Worm (Caenorhabditis elegans) whole organism, young adult: ENCODE data around the gene Y57G11B.8.

Experiments
- Y53F4B.3 ChIP-seq: fragments of 200-800 bp; sonication (Bioruptor generic); IDR thresholded peaks from 2 replicates; pipeline ENCODE4 v1.3.6; 2022; ENCODE audit warnings: missing genetic modification reagents, missing genetic modification characterization, missing compliant biosample characterization
- ama-1 ChIP-seq, 3 experiments: fragments of 150-350 bp in 1 of 3; sonication (generic microtip) in 2 of 3; optimal IDR thresholded peaks; 2 replicates each; lab custom pipeline; 2014 to 2018; ENCODE audit warnings: missing biosample characterization in 2 of 3, missing genetic modification characterization in 2 of 3, missing genetic modification reagents in 2 of 3
- athp-1 ChIP-seq: sonication (generic microtip); optimal IDR thresholded peaks from 2 replicates; lab custom pipeline; 2017; ENCODE audit warnings: mild to moderate bottlenecking, missing genetic modification characterization, missing compliant biosample characterization
- die-1 ChIP-seq: sonication (generic microtip); optimal IDR thresholded peaks from 2 replicates; lab custom pipeline; 2016; ENCODE audit warnings: missing genotype, mild to moderate bottlenecking, missing genetic modification characterization, missing compliant biosample characterization
- egrh-3 ChIP-seq: fragments of 200-800 bp; sonication (Bioruptor generic); IDR thresholded peaks from 2 replicates; pipeline ENCODE4 v1.3.6; 2022; ENCODE audit warnings: missing genetic modification reagents, missing genetic modification characterization, missing compliant biosample characterization
- hsf-1 ChIP-seq: fragments of 200-800 bp; sonication (Bioruptor generic); IDR thresholded peaks from 2 replicates; pipeline ENCODE4 v1.3.6; 2022; ENCODE audit warnings: missing genetic modification reagents, missing genetic modification characterization, missing compliant biosample characterization
- nfya-1 ChIP-seq: sonication (generic microtip); optimal IDR thresholded peaks from 2 replicates; lab custom pipeline; 2017; ENCODE audit warnings: antibody characterized with exemption, missing compliant biosample characterization, missing genetic modification characterization, borderline replicate concordance; ENCODE audit not compliant: insufficient read depth
- rec-8 ChIP-seq, 2 experiments: sonication (generic microtip); optimal IDR thresholded peaks; 2 replicates each; lab custom pipeline; 2016; ENCODE audit warnings: mild to moderate bottlenecking in 2 of 2, missing genetic modification characterization in 2 of 2, missing genetic modification reagents in 2 of 2, missing genotype in 2 of 2, missing biosample characterization in 1 of 2, missing compliant biosample characterization in 1 of 2, moderate library complexity in 1 of 2
- sea-2 ChIP-seq: fragments of 200-800 bp; sonication (Bioruptor generic); IDR thresholded peaks from 2 replicates; pipeline ENCODE4 v1.3.6; 2022; ENCODE audit warnings: missing genetic modification characterization, missing compliant biosample characterization
- tlf-1 ChIP-seq: fragments of 200-800 bp; sonication (Bioruptor generic); optimal IDR thresholded peaks from 2 replicates; lab custom pipeline; 2018; ENCODE audit warnings: mild to moderate bottlenecking, missing genetic modification characterization, missing compliant biosample characterization
- unc-130 ChIP-seq: sonication (generic microtip); optimal IDR thresholded peaks from 2 replicates; lab custom pipeline; 2016; ENCODE audit warnings: missing genetic modification reagents, missing genetic modification characterization, missing compliant biosample characterization

DNA sequence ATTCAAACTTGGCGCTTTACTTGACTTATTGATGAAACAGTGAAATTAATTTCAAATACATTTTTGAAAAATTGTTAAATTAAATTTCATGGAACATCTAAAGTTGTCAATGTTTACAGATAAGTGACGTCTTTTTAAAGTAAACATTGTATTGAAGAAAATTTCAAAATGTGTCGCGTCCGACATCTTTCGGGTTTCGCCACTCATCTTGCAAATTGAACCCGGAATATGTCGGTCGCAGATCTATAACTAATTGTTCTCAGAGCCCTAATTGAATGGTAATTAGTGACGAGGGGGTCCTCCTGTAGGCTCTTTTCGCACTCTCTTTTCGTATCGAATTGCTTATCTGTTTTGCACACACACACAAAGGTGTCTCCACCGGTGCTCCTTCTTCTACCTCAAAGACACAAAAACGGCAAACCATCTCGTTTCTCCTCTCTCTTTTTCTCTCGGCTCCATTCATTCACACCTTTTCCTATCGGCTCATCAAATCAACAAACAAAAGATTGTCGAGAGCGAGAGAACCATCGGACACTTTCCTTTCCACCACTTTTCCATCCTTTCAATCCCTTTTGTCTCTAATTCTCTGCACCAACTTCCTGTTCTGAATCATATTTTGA lies 15.7 kb downstream of the Y57G11B.8 start:
- TF ChIP-seq hsf-1 (no peak), die-1 (tag; lab: Kevin White, UChicago) (no peak), Y53F4B.3 (GFP tag; lab: Robert Waterston, UW) (no peak), rec-8 (tag; optimal IDR thresholded peaks at IDR 0.05; lab: Kevin White, UChicago) (no peak), athp-1 (no peak), unc-130 (no peak), tlf-1 (GFP tag; lab: Kevin White, UChicago) (no peak), sea-2 (GFP tag; lab: Robert Waterston, UW) (no peak), nfya-1 (no peak), egrh-3 (no peak), ama-1 (optimal IDR thresholded peaks at IDR 0.05; lab: Kevin White, UChicago) (no peak), ama-1 (GFP tag; optimal IDR thresholded peaks at IDR 0.05; lab: Kevin White, UChicago) (no peak)
